Worm (Caenorhabditis elegans) whole organism, L1 larva: ENCODE data around the gene sru-2.

Experiments
- C04F5.9 ChIP-seq: sonication (generic microtip); optimal IDR thresholded peaks from 2 replicates; lab custom pipeline; 2016; ENCODE audit warnings: missing genetic modification characterization, missing compliant biosample characterization
- C16A3.4 ChIP-seq: fragments of 150-350 bp; optimal IDR thresholded peaks from 2 replicates; lab custom pipeline; 2014; ENCODE audit warnings: missing biosample characterization, missing genetic modification characterization
- C34B4.2 ChIP-seq: sonication (generic microtip); optimal IDR thresholded peaks from 2 replicates; lab custom pipeline; 2017; ENCODE audit warnings: mild to moderate bottlenecking, missing genetic modification characterization, missing compliant biosample characterization
- F16B12.6 ChIP-seq: fragments of 150-350 bp; optimal IDR thresholded peaks from 2 replicates; lab custom pipeline; 2014; ENCODE audit warnings: missing biosample characterization, missing genetic modification characterization
- ama-1 ChIP-seq: fragments of 150-350 bp; optimal IDR thresholded peaks from 2 replicates; lab custom pipeline; 2014
- blmp-1 ChIP-seq: fragments of 150-350 bp; optimal IDR thresholded peaks from 2 replicates; lab custom pipeline; 2014; ENCODE audit warnings: missing biosample characterization, missing genetic modification characterization
- ceh-63 ChIP-seq: fragments of 200-800 bp; sonication (Bioruptor generic); optimal IDR thresholded peaks from 2 replicates; lab custom pipeline; 2018; ENCODE audit warnings: mild to moderate bottlenecking, missing genetic modification characterization, missing compliant biosample characterization
- ceh-8 ChIP-seq: fragments of 200-800 bp; sonication (Bioruptor generic); optimal IDR thresholded peaks from 2 replicates; lab custom pipeline; 2018; ENCODE audit warnings: mild to moderate bottlenecking, missing genetic modification characterization, moderate library complexity, missing compliant biosample characterization
- ceh-82 ChIP-seq, 3 experiments: fragments of 150-350 bp in 1 of 3; sonication (generic microtip) in 2 of 3; optimal IDR thresholded peaks; 2 replicates each; lab custom pipeline; 2014 to 2017; ENCODE audit warnings: missing biosample characterization in 3 of 3, missing genetic modification characterization in 3 of 3
- ces-1 ChIP-seq: fragments of 150-350 bp; optimal IDR thresholded peaks from 2 replicates; lab custom pipeline; 2014; ENCODE audit warnings: missing biosample characterization, missing genetic modification reagents, missing genetic modification characterization
- dpl-1 ChIP-seq, 3 experiments: fragments of 150-350 bp in 2 of 3; sonication (generic microtip) in 1 of 3; optimal IDR thresholded peaks; 2 replicates each; lab custom pipeline; 2014 to 2017; ENCODE audit warnings: missing biosample characterization in 3 of 3, missing genetic modification characterization in 3 of 3, missing genetic modification reagents in 3 of 3
- dsc-1 ChIP-seq: sonication (generic microtip); optimal IDR thresholded peaks from 2 replicates; lab custom pipeline; 2016; ENCODE audit warnings: mild to moderate bottlenecking, missing genetic modification characterization, missing compliant biosample characterization
- efl-1 ChIP-seq, 4 experiments: fragments of 150-350 bp; optimal IDR thresholded peaks in 3 of 4; peaks in 1 of 4; 1 replicate in 1 of 4; 2 replicates in 3 of 4; lab custom pipeline; 2014; ENCODE audit warnings: missing biosample characterization in 2 of 4, missing genetic modification characterization in 2 of 4, missing genetic modification reagents in 2 of 4
- elt-2 ChIP-seq: sonication (generic microtip); optimal IDR thresholded peaks from 2 replicates; lab custom pipeline; 2016; ENCODE audit warnings: missing genetic modification characterization, mild to moderate bottlenecking, inconsistent platforms, missing compliant biosample characterization, missing genetic modification reagents
- elt-3 ChIP-seq, 6 experiments: fragments of 150-350 bp in 1 of 6; sonication (generic microtip); optimal IDR thresholded peaks; 2 replicates each; lab custom pipeline; 2017 to 2018; ENCODE audit warnings: missing biosample characterization in 6 of 6, missing genetic modification characterization in 6 of 6, inconsistent platforms in 1 of 6
- fkh-8 ChIP-seq: sonication (generic microtip); optimal IDR thresholded peaks from 2 replicates; lab custom pipeline; 2016; ENCODE audit warnings: mild to moderate bottlenecking, missing genetic modification characterization, missing compliant biosample characterization
- isw-1 ChIP-seq: fragments of 200-800 bp; sonication (Bioruptor generic); IDR thresholded peaks from 2 replicates; pipeline ENCODE4 v1.3.6; 2022; ENCODE audit warnings: missing genetic modification characterization, missing compliant biosample characterization
- lin-13 ChIP-seq: fragments of 150-350 bp; optimal IDR thresholded peaks from 2 replicates; lab custom pipeline; 2014; ENCODE audit warnings: missing biosample characterization, missing genetic modification reagents, missing genetic modification characterization
- lin-14 ChIP-seq: fragments of 200-800 bp; sonication (Bioruptor generic); optimal IDR thresholded peaks from 2 replicates; lab custom pipeline; 2018; ENCODE audit warnings: mild to moderate bottlenecking, missing genetic modification characterization, moderate library complexity, missing compliant biosample characterization
- lin-35 ChIP-seq, 2 experiments: fragments of 150-350 bp; optimal IDR thresholded peaks; 2 replicates each; lab custom pipeline; 2014; ENCODE audit warnings: missing biosample characterization in 2 of 2, missing genetic modification characterization in 2 of 2, missing genetic modification reagents in 2 of 2
- lin-39 ChIP-seq: fragments of 150-350 bp; optimal IDR thresholded peaks from 2 replicates; lab custom pipeline; 2014; ENCODE audit warnings: missing biosample characterization, missing genetic modification reagents, missing genetic modification characterization
- lir-3 ChIP-seq: sonication (generic microtip); optimal IDR thresholded peaks from 2 replicates; lab custom pipeline; 2016; ENCODE audit warnings: mild to moderate bottlenecking, missing genetic modification characterization, moderate library complexity, missing compliant biosample characterization; ENCODE audit not compliant: poor library complexity
- lsy-2 ChIP-seq, 2 experiments: fragments of 150-350 bp; optimal IDR thresholded peaks; 2 replicates each; lab custom pipeline; 2014; ENCODE audit warnings: missing biosample characterization in 2 of 2, missing genetic modification characterization in 2 of 2
- mdl-1 ChIP-seq, 2 experiments: fragments of 150-350 bp; optimal IDR thresholded peaks; 2 replicates each; lab custom pipeline; 2014 to 2017; ENCODE audit warnings: missing biosample characterization in 2 of 2, missing genetic modification characterization in 2 of 2, inconsistent platforms in 1 of 2
- mep-1 ChIP-seq: fragments of 150-350 bp; optimal IDR thresholded peaks from 2 replicates; lab custom pipeline; 2014; ENCODE audit warnings: missing biosample characterization, missing genetic modification characterization
- nhr-11 ChIP-seq: fragments of 150-350 bp; optimal IDR thresholded peaks from 2 replicates; lab custom pipeline; 2014; ENCODE audit warnings: missing biosample characterization, missing genetic modification characterization
- nhr-19 ChIP-seq: fragments of 200-800 bp; sonication (Bioruptor generic); conservative IDR thresholded peaks from 2 replicates; pipeline ENCODE4 v1.3.6; 2022; ENCODE audit warnings: missing genetic modification characterization, missing compliant biosample characterization
- nhr-20 ChIP-seq: sonication (generic microtip); optimal IDR thresholded peaks from 2 replicates; lab custom pipeline; 2016; ENCODE audit warnings: mild to moderate bottlenecking, missing genetic modification characterization, missing compliant biosample characterization
- nhr-47 ChIP-seq: sonication (generic microtip); optimal IDR thresholded peaks from 2 replicates; lab custom pipeline; 2016; ENCODE audit warnings: mild to moderate bottlenecking, missing genetic modification characterization, moderate library complexity, missing compliant biosample characterization
- nhr-71 ChIP-seq: sonication (generic microtip); optimal IDR thresholded peaks from 2 replicates; lab custom pipeline; 2016; ENCODE audit warnings: mild to moderate bottlenecking, missing genetic modification characterization, moderate library complexity, missing compliant biosample characterization
- nhr-77 ChIP-seq: fragments of 150-350 bp; optimal IDR thresholded peaks from 2 replicates; lab custom pipeline; 2014; ENCODE audit warnings: missing biosample characterization, missing genetic modification characterization
- nhr-84 ChIP-seq: sonication (generic microtip); optimal IDR thresholded peaks from 2 replicates; lab custom pipeline; 2017; ENCODE audit warnings: missing biosample characterization, missing genetic modification characterization
- nhr-85 ChIP-seq: sonication (generic microtip); peaks from one replicate; lab custom pipeline; 2016; ENCODE audit warnings: missing genetic modification characterization, inconsistent platforms, missing compliant biosample characterization
- nhr-90 ChIP-seq: sonication (generic microtip); optimal IDR thresholded peaks from 2 replicates; lab custom pipeline; 2016; ENCODE audit warnings: mild to moderate bottlenecking, missing genetic modification characterization, missing compliant biosample characterization; ENCODE audit not compliant: poor library complexity
- rnt-1 ChIP-seq: sonication (generic microtip); optimal IDR thresholded peaks from 2 replicates; lab custom pipeline; 2016; ENCODE audit warnings: mild to moderate bottlenecking, missing genetic modification characterization, moderate library complexity, missing compliant biosample characterization
- skn-1 ChIP-seq: fragments of 150-350 bp; optimal IDR thresholded peaks from 2 replicates; lab custom pipeline; 2014; ENCODE audit warnings: missing biosample characterization, missing genetic modification characterization
- snpc-4 ChIP-seq: fragments of 150-350 bp; optimal IDR thresholded peaks from 2 replicates; lab custom pipeline; 2014; ENCODE audit warnings: missing biosample characterization, missing genetic modification characterization
- snu-23 ChIP-seq: sonication (generic microtip); optimal IDR thresholded peaks from 2 replicates; lab custom pipeline; 2016; ENCODE audit warnings: missing genetic modification characterization, missing compliant biosample characterization
- sox-4 ChIP-seq: sonication (generic microtip); optimal IDR thresholded peaks from 2 replicates; lab custom pipeline; 2016; ENCODE audit warnings: missing genetic modification characterization, missing compliant biosample characterization
- swsn-7 ChIP-seq: sonication (generic microtip); optimal IDR thresholded peaks from 2 replicates; lab custom pipeline; 2016; ENCODE audit warnings: missing genetic modification characterization, missing compliant biosample characterization
- tbx-2 ChIP-seq: sonication (generic microtip); optimal IDR thresholded peaks from 2 replicates; lab custom pipeline; 2016; ENCODE audit warnings: missing genetic modification characterization, missing compliant biosample characterization
- unc-130 ChIP-seq: fragments of 150-350 bp; optimal IDR thresholded peaks from 2 replicates; lab custom pipeline; 2017; ENCODE audit warnings: missing biosample characterization, missing genetic modification characterization, inconsistent platforms
- unc-86 ChIP-seq: sonication (generic microtip); optimal IDR thresholded peaks from 2 replicates; lab custom pipeline; 2016; ENCODE audit warnings: missing genetic modification characterization, missing compliant biosample characterization
- unc-98 ChIP-seq: fragments of 200-800 bp; sonication (Bioruptor generic); IDR thresholded peaks from 2 replicates; pipeline ENCODE4 v1.3.6; 2022; ENCODE audit warnings: missing genetic modification characterization, missing compliant biosample characterization
- vab-15 ChIP-seq: sonication (generic microtip); optimal IDR thresholded peaks from 2 replicates; lab custom pipeline; 2017; ENCODE audit warnings: missing genotype, mild to moderate bottlenecking, missing genetic modification characterization, missing compliant biosample characterization
- xbp-1 ChIP-seq: sonication (generic microtip); optimal IDR thresholded peaks from 2 replicates; lab custom pipeline; 2016; ENCODE audit warnings: missing genetic modification characterization, missing compliant biosample characterization
- ztf-11 ChIP-seq, 2 experiments: sonication (generic microtip); optimal IDR thresholded peaks; 2 replicates each; lab custom pipeline; 2016 to 2017; ENCODE audit warnings: missing genetic modification characterization in 2 of 2, missing biosample characterization in 1 of 2, missing compliant biosample characterization in 1 of 2

The sru-2 gene

DNA sequence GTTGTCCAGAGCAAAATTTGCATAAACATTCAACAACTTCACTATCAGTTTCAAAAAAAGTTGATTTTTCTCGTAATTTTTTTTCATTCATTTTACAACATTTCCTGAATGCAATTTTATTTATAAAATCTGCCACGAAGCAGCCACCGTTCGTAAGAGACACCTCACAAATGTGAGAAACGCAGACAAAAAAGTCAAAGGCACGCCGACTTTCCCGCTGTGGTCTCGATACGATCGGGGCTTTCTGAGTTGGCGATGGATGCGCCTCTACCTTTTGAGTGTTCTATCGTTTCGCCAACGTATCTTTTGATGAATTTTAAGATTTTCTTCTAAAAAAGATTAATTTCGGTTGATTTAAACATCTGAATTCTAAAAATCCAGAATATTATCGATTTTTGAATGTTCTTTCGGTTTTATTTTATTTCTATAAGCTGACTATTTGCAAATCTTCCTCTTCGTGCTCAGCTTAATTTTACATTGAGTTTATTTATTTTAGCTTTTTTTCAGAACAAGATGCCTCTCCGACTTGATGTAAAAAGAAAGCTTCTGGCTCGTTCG, 26.8 kb upstream of the sru-2 start, which contains the start of gene copb-2:
Gene copb-2 (plus strand): TSS at position 508 of the 558 bp plus-strand sequence.
- TF ChIP-seq ama-1 (lab: Kevin White, UChicago) (no peak), sox-4 (tag; lab: Kevin White, UChicago) (no peak), F16B12.6 (tag; lab: Kevin White, UChicago) (peak; percentile 42), nhr-90 (tag; lab: Kevin White, UChicago) (peak; percentile 25), ceh-8 (GFP tag; lab: Kevin White, UChicago) (no peak), dsc-1 (peak; percentile 22), nhr-19 (no peak; the same call in none of the 2 replicates), swsn-7 (tag; lab: Kevin White, UChicago) (peak; percentile 61), xbp-1 (tag; lab: Kevin White, UChicago) (peak; percentile 65), ces-1 (GFP tag; lab: Kevin White, UChicago) (no peak), efl-1 (optimal IDR thresholded peaks at IDR 0.05; lab: Kevin White, UChicago) (peak; percentile 78 to 83), efl-1 (GFP tag; optimal IDR thresholded peaks at IDR 0.05 in 1 of 2; lab: Kevin White, UChicago) (peak; percentile 67 to 94), lir-3 (tag; lab: Kevin White, UChicago) (no peak), ceh-82 (tag; optimal IDR thresholded peaks at IDR 0.05; lab: Kevin White, UChicago) (peak in 2 of 3 experiments; percentile 39 to 57), mep-1 (tag; lab: Kevin White, UChicago) (peak; percentile 82), nhr-77 (tag; lab: Kevin White, UChicago) (peak; percentile 5), tbx-2 (tag; lab: Kevin White, UChicago) (peak; percentile 40), unc-98 (GFP tag; lab: Robert Waterston, UW) (no peak), ceh-63 (GFP tag; lab: Kevin White, UChicago) (no peak), C16A3.4 (peak; percentile 48), unc-86 (tag; lab: Kevin White, UChicago) (peak; percentile 34), C34B4.2 (no peak), lin-14 (GFP tag; lab: Kevin White, UChicago) (peak; percentile 93), lin-35 (GFP tag; optimal IDR thresholded peaks at IDR 0.05; lab: Kevin White, UChicago) (peak; percentile 71 to 76), snu-23 (GFP tag; lab: Kevin White, UChicago) (peak; percentile 72), lin-13 (GFP tag; lab: Kevin White, UChicago) (peak; percentile 49), fkh-8 (tag; lab: Kevin White, UChicago) (no peak), elt-2 (tag; lab: Kevin White, UChicago) (no peak), nhr-20 (tag; lab: Kevin White, UChicago) (peak; percentile 59), vab-15 (tag; lab: Kevin White, UChicago) (no peak), skn-1 (peak; percentile 37), nhr-84 (tag; lab: Kevin White, UChicago) (no peak), dpl-1 (GFP tag; optimal IDR thresholded peaks at IDR 0.05; lab: Kevin White, UChicago) (peak; percentile 40 to 74 (median 63)), nhr-85 (tag; lab: Kevin White, UChicago) (peak; percentile 63), lsy-2 (tag; optimal IDR thresholded peaks at IDR 0.05; lab: Kevin White, UChicago) (peak; percentile 71 to 82), nhr-11 (no peak), mdl-1 (tag; optimal IDR thresholded peaks at IDR 0.05; lab: Kevin White, UChicago) (peak in 1 of 2 experiments; percentile 48), unc-130 (no peak), elt-3 (tag; optimal IDR thresholded peaks at IDR 0.05; lab: Kevin White, UChicago) (peak in 1 of 6 experiments; percentile 10), snpc-4 (peak; percentile 87), nhr-71 (peak; percentile 78), isw-1 (GFP tag; lab: Robert Waterston, UW) (peak; percentile 45), ztf-11 (tag; optimal IDR thresholded peaks at IDR 0.05; lab: Kevin White, UChicago) (no peak), C04F5.9 (tag; lab: Kevin White, UChicago) (peak; percentile 21), blmp-1 (tag; lab: Kevin White, UChicago) (peak; percentile 43), rnt-1 (tag; lab: Kevin White, UChicago) (peak; percentile 64), nhr-47 (tag; lab: Kevin White, UChicago) (peak; percentile 67), lin-39 (peak; percentile 21)
